Worm (Caenorhabditis elegans) whole organism, midembryonic: Measurements from ENCODE around the gene far-1.

Source experiments
- flt-1 ChIP-seq: fragments of 200-800 bp; sonication (Bioruptor generic); IDR thresholded peaks from 2 replicates; pipeline ENCODE4 v1.3.6; 2022; ENCODE audit warnings: missing genetic modification characterization, missing compliant biosample characterization
- med-1 ChIP-seq: sonication (generic microtip); optimal IDR thresholded peaks from 2 replicates; lab custom pipeline; 2017; ENCODE audit warnings: missing genetic modification characterization, mild to moderate bottlenecking, missing compliant biosample characterization, antibody characterized with exemption, missing genetic modification reagents; ENCODE audit not compliant: insufficient read depth
- ztf-23 ChIP-seq: fragments of 200-800 bp; sonication (Bioruptor generic); IDR thresholded peaks from 2 replicates; pipeline ENCODE4 v1.3.6; 2022; ENCODE audit warnings: missing genetic modification reagents, missing genetic modification characterization, missing compliant biosample characterization
- ztf-29 ChIP-seq: fragments of 200-800 bp; sonication (Bioruptor generic); IDR thresholded peaks from 2 replicates; pipeline ENCODE4 v1.3.6; 2022; ENCODE audit warnings: missing genetic modification reagents, missing genetic modification characterization, missing compliant biosample characterization

- no peak for TF ChIP-seq med-1 (GFP tag; lab: Kevin White, UChicago)
- TF ChIP-seq ztf-23 = no peak
- no peak for TF ChIP-seq flt-1 (GFP tag; lab: Robert Waterston, UW)
- no peak for TF ChIP-seq ztf-29 (GFP tag; lab: Robert Waterston, UW)
These were observed 50.2 kb downstream of the far-1 start for ce11 chrIII:9030818-9031217.
